Fruit fly (Drosophila melanogaster): ENCODE measurements around the gene CG6661.
A peak's percentile ranks its signal among the peaks of the same experiment; 100 is the strongest.

The CG6661 gene

DNA sequence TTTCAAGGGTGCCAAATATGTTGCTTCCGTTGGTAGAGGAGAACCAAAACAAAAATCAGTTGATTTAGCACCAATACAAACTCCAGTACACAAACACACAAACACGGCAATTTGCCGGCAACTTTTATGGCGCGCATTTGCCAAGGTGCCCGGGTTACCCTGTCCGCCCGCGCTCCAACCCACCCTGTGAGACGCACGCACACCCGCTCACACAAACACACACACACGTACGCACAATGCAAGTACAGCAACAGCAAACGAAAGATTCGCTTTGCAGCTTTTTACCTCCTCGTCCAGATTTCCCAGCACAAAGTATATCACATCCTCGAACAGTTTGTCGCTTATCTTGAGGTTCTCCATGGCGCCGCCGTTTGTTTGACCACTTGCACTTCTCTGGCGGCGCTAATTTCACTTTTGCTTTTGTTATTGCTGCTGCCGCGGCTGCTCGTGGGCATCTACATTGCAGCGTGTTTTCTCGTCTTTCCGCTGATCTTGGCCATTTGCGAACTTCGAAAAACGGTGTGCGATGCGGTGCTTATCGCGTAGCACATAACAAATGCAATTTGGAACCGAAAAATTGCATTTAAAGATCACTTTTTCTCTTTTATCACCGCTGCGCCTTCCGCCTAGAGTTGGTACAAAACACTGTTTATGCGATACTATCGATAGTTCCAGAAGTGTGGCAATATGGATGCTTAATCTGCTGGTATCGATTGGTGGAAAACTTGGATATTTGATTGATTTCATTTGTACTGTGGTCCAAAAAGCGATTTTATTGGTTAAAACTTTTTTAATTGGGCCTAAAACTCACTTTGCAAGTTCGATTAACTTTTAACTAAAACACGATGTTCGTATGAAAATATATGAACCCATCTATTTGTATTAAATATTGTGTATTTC lies 5.8 kb upstream of the CG6661 start, which contains the start of gene Ptip (continued):
- TF ChIP-seq Deaf1 (tag; optimal IDR thresholded peaks at IDR 0.05): no peak
- TF ChIP-seq da (GFP tag; optimal IDR thresholded peaks at IDR 0.05): no peak
- no peak for TF ChIP-seq pros (GFP tag; optimal IDR thresholded peaks at IDR 0.05)
- peak; percentile 39 for TF ChIP-seq CG2120 (GFP tag; optimal IDR thresholded peaks at IDR 0.05)
- no peak for TF ChIP-seq Hr78 (GFP tag; optimal IDR thresholded peaks at IDR 0.05)
- peak; percentile 48 for TF ChIP-seq CrebB (tag; optimal IDR thresholded peaks at IDR 0.05)
- TF ChIP-seq inv (GFP tag; IDR thresholded peaks at IDR 0.05; ENCODE audit: partially characterized antibody): peak; percentile 98
- peak; percentile 80 for TF ChIP-seq wek (GFP tag; optimal IDR thresholded peaks at IDR 0.05)
- TF ChIP-seq Ets65A (GFP tag): peak; percentile 75
- peak; percentile 65 for TF ChIP-seq pita (GFP tag; optimal IDR thresholded peaks at IDR 0.05)
- TF ChIP-seq gcm2 (GFP tag; optimal IDR thresholded peaks at IDR 0.05): no peak
- TF ChIP-seq dm (GFP tag; optimal IDR thresholded peaks at IDR 0.05): peak; percentile 48
- TF ChIP-seq nerfin-1 (tag; optimal IDR thresholded peaks at IDR 0.05): peak; percentile 33
- peak; percentile 34 for TF ChIP-seq odd (GFP tag; optimal IDR thresholded peaks at IDR 0.05)
- peak; percentile 24; the same call in 1 of the 2 replicates for TF ChIP-seq CG11085 (GFP tag; IDR thresholded peaks at IDR 0.05)
- TF ChIP-seq phol (tag; optimal IDR thresholded peaks at IDR 0.05): peak; percentile 91
- TF ChIP-seq mirr (GFP tag; optimal IDR thresholded peaks at IDR 0.05): no peak
- TF ChIP-seq Ets97D (GFP tag; optimal IDR thresholded peaks at IDR 0.05): peak; percentile 75
- peak; percentile 16 for TF ChIP-seq CG2202 (tag; optimal IDR thresholded peaks at IDR 0.05)
- TF ChIP-seq pb (GFP tag; optimal IDR thresholded peaks at IDR 0.05): peak; percentile 17
- TF ChIP-seq trh (GFP tag; optimal IDR thresholded peaks at IDR 0.05): no peak
- peak; percentile 91 for TF ChIP-seq zen (tag; optimal IDR thresholded peaks at IDR 0.05)
- TF ChIP-seq bab2 (GFP tag; optimal IDR thresholded peaks at IDR 0.05): no peak
- peak; percentile 47 for TF ChIP-seq zfh2 (GFP tag; optimal IDR thresholded peaks at IDR 0.05)
- TF ChIP-seq mam (GFP tag; optimal IDR thresholded peaks at IDR 0.05): peak; percentile 28
- peak; percentile 55 for TF ChIP-seq trem (tag; optimal IDR thresholded peaks at IDR 0.05)
- peak; percentile 95 for TF ChIP-seq HLH4C (GFP tag; IDR thresholded peaks at IDR 0.05; ENCODE audit: partially characterized antibody)
- peak; percentile 27 for TF ChIP-seq CG15514 (GFP tag; optimal IDR thresholded peaks at IDR 0.05)
- TF ChIP-seq CG1529 (GFP tag; optimal IDR thresholded peaks at IDR 0.05): peak; percentile 45
- no peak for TF ChIP-seq CG16815 (GFP tag; optimal IDR thresholded peaks at IDR 0.05)
- no peak for TF ChIP-seq abd-A (tag; optimal IDR thresholded peaks at IDR 0.05)
- TF ChIP-seq CG3726 (GFP tag; IDR thresholded peaks at IDR 0.05): no peak
- TF ChIP-seq H15 (GFP tag; IDR thresholded peaks at IDR 0.05): 0 out of 3 replicates have a peak, but pooled peaks have one; percentile 29
- TF ChIP-seq pum (GFP tag; optimal IDR thresholded peaks at IDR 0.05): no peak
- TF ChIP-seq CG10267 (tag; optimal IDR thresholded peaks at IDR 0.05): peak; percentile 40
- peak; percentile 13 for TF ChIP-seq CG9727 (GFP tag; optimal IDR thresholded peaks at IDR 0.05)
- TF ChIP-seq CHES-1-like (GFP tag; optimal IDR thresholded peaks at IDR 0.05): peak; percentile 62
- peak; percentile 60 for TF ChIP-seq CG17912 (GFP tag; optimal IDR thresholded peaks at IDR 0.05)
- peak; percentile 93 for TF ChIP-seq hbn (GFP tag; IDR thresholded peaks at IDR 0.05; ENCODE audit: partially characterized antibody)
- TF ChIP-seq fd64A (GFP tag; optimal IDR thresholded peaks at IDR 0.05): peak; percentile 73
- peak; percentile 39; the same call in 1 of the 2 replicates for TF ChIP-seq H2.0 (GFP tag; IDR thresholded peaks at IDR 0.05)
- no peak for TF ChIP-seq D19A (tag; optimal IDR thresholded peaks at IDR 0.05)
- TF ChIP-seq CG4707 (GFP tag; optimal IDR thresholded peaks at IDR 0.05): peak; percentile 99
- TF ChIP-seq pho (GFP tag; optimal IDR thresholded peaks at IDR 0.05): peak; percentile 6
- peak; percentile 6 for TF ChIP-seq HmgD (GFP tag; optimal IDR thresholded peaks at IDR 0.05)
- peak; percentile 97 for TF ChIP-seq HLHmδ (GFP tag; optimal IDR thresholded peaks at IDR 0.05)
- peak; percentile 11 for TF ChIP-seq CG17829 (tag; optimal IDR thresholded peaks at IDR 0.05)
- no peak for TF ChIP-seq ems (GFP tag; optimal IDR thresholded peaks at IDR 0.05)
